Worm (Caenorhabditis elegans) whole organism, midembryonic: ENCODE results near the gene F58F12.3.
A peak's percentile ranks its signal among the peaks of the same experiment; 100 is the strongest.

Experiments used
- T22C8.4 ChIP-seq: fragments of 200-800 bp; sonication (Bioruptor generic); IDR thresholded peaks from 2 replicates; pipeline ENCODE4 v1.3.6; 2022; ENCODE audit warnings: missing genetic modification characterization, missing compliant biosample characterization
- cog-1 ChIP-seq: sonication (generic microtip); optimal IDR thresholded peaks from 2 replicates; lab custom pipeline; 2016; ENCODE audit warnings: missing genetic modification characterization, missing compliant biosample characterization
- flt-1 ChIP-seq: fragments of 200-800 bp; sonication (Bioruptor generic); IDR thresholded peaks from 2 replicates; pipeline ENCODE4 v1.3.6; 2022; ENCODE audit warnings: missing genetic modification characterization, missing compliant biosample characterization
- klf-2 ChIP-seq: fragments of 200-800 bp; sonication (Bioruptor generic); conservative IDR thresholded peaks from 2 replicates; pipeline ENCODE4 v1.3.6; 2022; ENCODE audit warnings: missing genetic modification reagents, missing genetic modification characterization, missing compliant biosample characterization
- med-1 ChIP-seq: sonication (generic microtip); optimal IDR thresholded peaks from 2 replicates; lab custom pipeline; 2017; ENCODE audit warnings: missing genetic modification characterization, mild to moderate bottlenecking, missing compliant biosample characterization, antibody characterized with exemption, missing genetic modification reagents; ENCODE audit not compliant: insufficient read depth
- ref-1 ChIP-seq: fragments of 200-800 bp; sonication (Bioruptor generic); conservative IDR thresholded peaks from 2 replicates; pipeline ENCODE4 v1.3.6; 2022; ENCODE audit warnings: missing genetic modification reagents, missing genetic modification characterization, missing compliant biosample characterization
- tab-1 ChIP-seq: fragments of 200-800 bp; sonication (Bioruptor generic); IDR thresholded peaks from 2 replicates; pipeline ENCODE4 v1.3.6; 2022; ENCODE audit warnings: missing genetic modification characterization, missing compliant biosample characterization
- ztf-23 ChIP-seq: fragments of 200-800 bp; sonication (Bioruptor generic); IDR thresholded peaks from 2 replicates; pipeline ENCODE4 v1.3.6; 2022; ENCODE audit warnings: missing genetic modification reagents, missing genetic modification characterization, missing compliant biosample characterization
- ztf-29 ChIP-seq: fragments of 200-800 bp; sonication (Bioruptor generic); IDR thresholded peaks from 2 replicates; pipeline ENCODE4 v1.3.6; 2022; ENCODE audit warnings: missing genetic modification reagents, missing genetic modification characterization, missing compliant biosample characterization

F58F12.3 gene

ce11 chrII:6345195-6346158 lies 45.6 kb downstream of the F58F12.3 start, which contains the start of gene C32D5.8:
Gene C32D5.8, minus strand, starts transcription at chrII:6345964.
- TF ChIP-seq ztf-23 (0 out of 2 replicates have a peak, but pooled peaks have one; percentile 21), ref-1 (GFP tag; lab: Robert Waterston, UW) (no peak)

DNA sequence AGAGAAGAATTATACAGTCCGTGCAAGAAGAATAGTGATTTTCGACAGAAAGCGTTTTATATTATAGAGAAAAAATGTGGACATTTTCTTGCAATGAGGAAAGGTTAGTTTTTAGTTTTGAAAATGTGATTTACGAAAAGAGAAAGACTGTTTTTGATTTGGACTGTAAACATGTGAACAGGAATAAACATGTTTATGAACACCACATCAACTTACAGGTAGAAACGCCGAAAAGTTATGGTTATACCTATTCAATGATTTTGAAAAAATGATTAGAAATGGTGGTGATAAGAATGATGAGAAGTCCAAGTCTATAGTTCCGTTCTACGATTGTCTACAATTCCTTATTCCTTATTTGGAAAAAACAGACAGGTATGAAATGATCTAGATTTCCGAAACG lies 46.6 kb downstream of the F58F12.3 start:
- TF ChIP-seq T22C8.4 (GFP tag; lab: Robert Waterston, UW) = no peak
- TF ChIP-seq ztf-29 (GFP tag; lab: Robert Waterston, UW) = no peak
- TF ChIP-seq cog-1 (tag; lab: Kevin White, UChicago) = no peak
- no peak for TF ChIP-seq flt-1 (GFP tag; lab: Robert Waterston, UW)
- TF ChIP-seq klf-2 (GFP tag; lab: Robert Waterston, UW) = no peak
- TF ChIP-seq med-1 (GFP tag; lab: Kevin White, UChicago) = no peak
- TF ChIP-seq tab-1 = no peak
- TF ChIP-seq ref-1 (GFP tag; lab: Robert Waterston, UW) = no peak
- no peak for TF ChIP-seq ztf-23

ce11 chrII:6343893-6344292 lies 47.2 kb downstream of the F58F12.3 start, which contains the start of gene txt-18:
Gene txt-18, plus strand, starts transcription at chrII:6344072.
- TF ChIP-seq flt-1 (GFP tag; lab: Robert Waterston, UW) = no peak
- TF ChIP-seq cog-1 (tag; lab: Kevin White, UChicago) = no peak
- TF ChIP-seq ref-1 (GFP tag; lab: Robert Waterston, UW) = no peak
- TF ChIP-seq med-1 (GFP tag; lab: Kevin White, UChicago) = no peak
- TF ChIP-seq T22C8.4 (GFP tag; lab: Robert Waterston, UW) = no peak
- no peak for TF ChIP-seq ztf-23
- no peak for TF ChIP-seq ztf-29 (GFP tag; lab: Robert Waterston, UW)
- TF ChIP-seq klf-2 (GFP tag; lab: Robert Waterston, UW) = no peak
- TF ChIP-seq tab-1 = no peak

DNA sequence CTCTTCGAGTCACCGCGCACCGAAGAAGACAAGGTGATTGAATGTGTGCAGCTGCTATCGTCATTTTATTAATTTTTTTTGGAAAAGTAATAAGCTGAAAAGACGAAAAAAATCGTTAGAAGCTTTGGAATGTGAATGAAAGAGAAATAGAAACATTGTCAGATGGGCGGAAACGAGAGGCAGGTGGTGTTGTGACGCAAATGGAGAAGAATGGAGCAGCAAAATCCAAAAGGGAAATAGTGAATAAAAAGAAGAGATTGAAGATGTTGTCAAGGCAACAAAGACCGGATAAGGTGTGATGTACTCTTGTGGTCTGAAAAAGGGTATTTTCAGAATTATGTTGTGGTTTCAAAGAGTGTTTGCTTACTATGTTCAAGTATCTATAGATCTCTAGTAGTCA lies 48.6 kb downstream of the F58F12.3 start:
- TF ChIP-seq ztf-29 (GFP tag; lab: Robert Waterston, UW) = no peak
- no peak for TF ChIP-seq flt-1 (GFP tag; lab: Robert Waterston, UW)
- no peak for TF ChIP-seq tab-1
- no peak for TF ChIP-seq med-1 (GFP tag; lab: Kevin White, UChicago)
- TF ChIP-seq klf-2 (GFP tag; lab: Robert Waterston, UW) = no peak
- no peak for TF ChIP-seq ztf-23
- no peak for TF ChIP-seq T22C8.4 (GFP tag; lab: Robert Waterston, UW)
- TF ChIP-seq ref-1 (GFP tag; lab: Robert Waterston, UW) = no peak
- TF ChIP-seq cog-1 (tag; lab: Kevin White, UChicago) = no peak

DNA sequence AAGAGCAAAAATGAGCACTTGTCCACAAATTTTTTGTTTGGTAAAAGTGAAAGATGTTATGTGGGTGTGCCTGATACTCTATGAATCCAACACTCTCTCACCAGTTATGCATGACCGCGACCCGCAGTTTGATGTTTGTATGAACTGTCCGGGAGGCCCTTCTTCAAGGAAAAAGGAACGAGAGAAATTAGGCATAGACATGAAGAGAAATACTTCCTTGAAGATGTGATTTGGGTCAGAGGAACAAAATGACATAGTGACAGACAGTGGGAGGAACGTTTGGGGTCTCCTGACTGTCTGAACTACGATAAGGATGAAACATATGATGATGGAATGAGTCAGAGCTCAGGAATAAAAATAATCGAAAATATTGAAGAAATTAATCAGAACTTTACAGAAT lies 50.0 kb downstream of the F58F12.3 start:
- no peak for TF ChIP-seq ref-1 (GFP tag; lab: Robert Waterston, UW)
- no peak for TF ChIP-seq flt-1 (GFP tag; lab: Robert Waterston, UW)

DNA sequence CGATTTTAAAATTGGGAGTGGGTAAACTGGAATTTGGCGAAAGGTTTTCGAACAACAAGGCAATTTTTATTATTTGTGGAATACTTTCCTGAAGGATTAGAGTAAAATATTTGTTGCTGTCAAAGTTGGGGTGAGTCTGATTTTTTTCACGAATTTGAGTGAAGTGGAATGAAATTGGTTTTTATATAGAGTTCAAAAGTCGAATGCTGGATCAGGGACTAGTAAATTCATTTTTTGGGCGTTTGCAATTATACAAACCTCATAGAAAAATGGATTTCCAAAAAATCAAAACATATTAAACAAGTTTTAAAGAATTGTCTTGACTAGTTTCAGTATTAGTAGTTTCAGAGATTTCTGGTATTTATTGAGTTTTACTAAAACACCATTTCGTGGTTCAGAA lies 51.1 kb downstream of the F58F12.3 start, which contains the start of gene C32D5.7:
Gene C32D5.7 (minus strand): TSS at position 101 of the 400 bp plus-strand sequence.
- TF ChIP-seq med-1 (GFP tag; lab: Kevin White, UChicago) (no peak), cog-1 (tag; lab: Kevin White, UChicago) (no peak), T22C8.4 (GFP tag; lab: Robert Waterston, UW) (no peak), tab-1 (no peak), ztf-23 (no peak), klf-2 (GFP tag; lab: Robert Waterston, UW) (no peak), ztf-29 (GFP tag; lab: Robert Waterston, UW) (no peak), ref-1 (GFP tag; lab: Robert Waterston, UW) (no peak)

DNA sequence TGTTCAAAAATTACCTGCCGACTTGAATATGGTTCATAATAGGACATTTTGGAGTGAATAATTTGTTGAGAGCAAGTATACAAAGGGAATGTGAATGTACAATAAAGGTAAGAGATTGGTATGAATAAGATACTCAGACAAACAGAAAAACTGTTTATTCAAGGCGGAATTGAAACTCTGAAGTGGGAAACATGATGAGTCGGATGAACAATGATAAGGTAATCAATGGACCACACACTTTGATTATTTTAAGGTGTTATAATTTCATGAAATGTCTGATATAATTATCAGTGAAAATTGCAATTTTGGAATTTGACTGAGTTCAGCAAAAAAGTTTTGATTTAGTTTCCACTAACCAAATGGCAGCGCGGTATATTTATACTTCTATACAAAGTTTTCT lies 51.6 kb downstream of the F58F12.3 start:
- TF ChIP-seq cog-1 (tag; lab: Kevin White, UChicago) = no peak
- TF ChIP-seq T22C8.4 (GFP tag; lab: Robert Waterston, UW) = no peak
